Worm (Caenorhabditis elegans) whole organism, early embryonic: Measurements from ENCODE around the gene F34D6.1.

Experiments
- B0310.2 ChIP-seq: sonication (generic microtip); optimal IDR thresholded peaks from 2 replicates; lab custom pipeline; 2016; ENCODE audit warnings: mild to moderate bottlenecking, missing genetic modification characterization, missing compliant biosample characterization
- aly-1 ChIP-seq: sonication (generic microtip); optimal IDR thresholded peaks from 2 replicates; lab custom pipeline; 2016; ENCODE audit warnings: missing genetic modification characterization, missing compliant biosample characterization
- ama-1 ChIP-seq: fragments of 150-350 bp; optimal IDR thresholded peaks from 2 replicates; lab custom pipeline; 2014
- ceh-13 ChIP-seq: fragments of 200-800 bp; sonication (Bioruptor generic); optimal IDR thresholded peaks from 2 replicates; lab custom pipeline; 2018; ENCODE audit warnings: mild to moderate bottlenecking, missing genetic modification characterization, missing compliant biosample characterization
- ets-7 ChIP-seq: sonication (generic microtip); optimal IDR thresholded peaks from 2 replicates; lab custom pipeline; 2016; ENCODE audit warnings: missing genotype, missing genetic modification characterization, missing compliant biosample characterization
- flt-1 ChIP-seq: fragments of 200-800 bp; sonication (Bioruptor generic); IDR thresholded peaks from 2 replicates; pipeline ENCODE4 v1.3.6; 2022; ENCODE audit warnings: missing genetic modification characterization, missing compliant biosample characterization
- hmbx-1 ChIP-seq: sonication (generic microtip); optimal IDR thresholded peaks from 2 replicates; lab custom pipeline; 2016; ENCODE audit warnings: mild to moderate bottlenecking, missing genetic modification characterization, missing compliant biosample characterization
- hmg-4 ChIP-seq: fragments of 200-800 bp; sonication (Bioruptor generic); optimal IDR thresholded peaks from 2 replicates; lab custom pipeline; 2018; ENCODE audit warnings: mild to moderate bottlenecking, missing genetic modification characterization, missing compliant biosample characterization
- hnd-1 ChIP-seq: sonication (generic microtip); optimal IDR thresholded peaks from 2 replicates; lab custom pipeline; 2016; ENCODE audit warnings: missing genetic modification characterization, missing compliant biosample characterization
- pes-1 ChIP-seq: fragments of 200-800 bp; sonication (Bioruptor generic); IDR thresholded peaks from 2 replicates; pipeline ENCODE4 v1.3.6; 2022; ENCODE audit warnings: missing genetic modification reagents, missing genetic modification characterization, missing compliant biosample characterization
- scrt-1 ChIP-seq: fragments of 200-800 bp; sonication (Bioruptor generic); IDR thresholded peaks from 2 replicates; pipeline ENCODE4 v1.3.6; 2022; ENCODE audit warnings: missing genetic modification characterization, missing compliant biosample characterization
- sea-1 ChIP-seq: fragments of 200-800 bp; sonication (Bioruptor generic); conservative IDR thresholded peaks from 2 replicates; pipeline ENCODE4 v1.3.6; 2022; ENCODE audit warnings: missing genetic modification characterization, missing compliant biosample characterization
- tbx-11 ChIP-seq: fragments of 200-800 bp; sonication (Bioruptor generic); IDR thresholded peaks from 2 replicates; pipeline ENCODE4 v1.3.6; 2022; ENCODE audit warnings: missing genetic modification characterization, missing compliant biosample characterization
- tbx-37 ChIP-seq: fragments of 200-800 bp; sonication (Bioruptor generic); conservative IDR thresholded peaks from 2 replicates; pipeline ENCODE4 v1.3.6; 2022; ENCODE audit warnings: missing genetic modification reagents, missing genetic modification characterization, missing compliant biosample characterization

ce11 chrII:2641777-2642176, 39.2 kb downstream of the F34D6.1 start, which contains the start of gene F22E5.7:
- no peak for TF ChIP-seq ama-1 (lab: Kevin White, UChicago)
- TF ChIP-seq tbx-11 = no peak
- TF ChIP-seq ceh-13 (GFP tag; lab: Kevin White, UChicago) = no peak
- no peak for TF ChIP-seq B0310.2 (tag; lab: Kevin White, UChicago)
- TF ChIP-seq aly-1 (tag; lab: Kevin White, UChicago) = no peak
- TF ChIP-seq hmg-4 (GFP tag; lab: Kevin White, UChicago) = no peak
- TF ChIP-seq hnd-1 (tag; lab: Kevin White, UChicago) = no peak
- TF ChIP-seq hmbx-1 (tag; lab: Kevin White, UChicago) = no peak
- no peak for TF ChIP-seq pes-1
- TF ChIP-seq ets-7 (tag; lab: Kevin White, UChicago) = no peak
- TF ChIP-seq sea-1 (GFP tag; lab: Robert Waterston, UW) = no peak
- no peak for TF ChIP-seq scrt-1 (GFP tag; lab: Robert Waterston, UW)
- no peak for TF ChIP-seq tbx-37 (GFP tag; lab: Robert Waterston, UW)
- TF ChIP-seq flt-1 (GFP tag; lab: Robert Waterston, UW) = no peak
